Worm (Caenorhabditis elegans) whole organism, L2 larva: ENCODE data around the gene F08B4.8.

Experiments used
- C34F6.9 ChIP-seq: fragments of 150-350 bp; optimal IDR thresholded peaks from 2 replicates; lab custom pipeline; 2014; ENCODE audit warnings: missing biosample characterization, missing genetic modification characterization
- dmd-4 ChIP-seq: sonication (generic microtip); optimal IDR thresholded peaks from 2 replicates; lab custom pipeline; 2017; ENCODE audit warnings: missing biosample characterization, missing genetic modification characterization
- mdl-1 ChIP-seq, 2 experiments: fragments of 150-350 bp in 1 of 2; sonication (generic microtip) in 1 of 2; optimal IDR thresholded peaks; 2 replicates each; lab custom pipeline; 2017; ENCODE audit warnings: missing biosample characterization in 2 of 2, missing genetic modification characterization in 2 of 2
- nhr-77 ChIP-seq: fragments of 150-350 bp; optimal IDR thresholded peaks from 2 replicates; lab custom pipeline; 2014; ENCODE audit warnings: missing biosample characterization, missing genetic modification characterization
- snpc-4 ChIP-seq: fragments of 150-350 bp; optimal IDR thresholded peaks from 2 replicates; lab custom pipeline; 2014; ENCODE audit warnings: missing biosample characterization, missing genetic modification characterization

DNA sequence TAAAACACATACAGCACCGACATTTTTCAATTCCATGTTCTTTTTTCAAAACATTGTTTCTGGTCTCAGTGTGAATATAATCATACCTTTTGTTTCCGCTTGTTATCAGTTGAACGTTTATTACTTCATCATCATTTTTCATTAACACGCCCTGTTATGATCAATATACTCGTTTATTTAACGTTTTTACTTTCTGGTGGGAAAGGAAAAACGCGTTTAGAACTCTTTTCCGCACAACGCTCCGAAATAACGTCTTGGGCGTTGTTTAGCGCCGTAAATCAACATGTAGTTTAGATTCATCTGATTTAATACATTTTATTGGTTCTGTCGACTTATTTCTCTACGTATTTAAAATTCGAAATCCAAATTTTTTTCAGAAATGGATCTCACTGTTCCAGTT lies 47.9 kb downstream of the F08B4.8 start, which contains the start of gene pgm-3:
- no peak for TF ChIP-seq dmd-4
- TF ChIP-seq mdl-1 (tag; optimal IDR thresholded peaks at IDR 0.05; lab: Kevin White, UChicago), result no peak
- no peak for TF ChIP-seq C34F6.9 (tag; lab: Kevin White, UChicago)
- no peak for TF ChIP-seq nhr-77 (tag; lab: Kevin White, UChicago)
- no peak for TF ChIP-seq snpc-4
